Worm (Caenorhabditis elegans): ENCODE data around the gene M01H9.4.

- TF ChIP-seq W03F9.2 (tag; optimal IDR thresholded peaks at IDR 0.05): no peak
- no peak for TF ChIP-seq dao-5 (tag; optimal IDR thresholded peaks at IDR 0.05)
Observed at ce11 chrIV:4480027-4480426, 2.7 kb downstream of the M01H9.4 start, which contains the start of gene M01H9.10.
